Worm (Caenorhabditis elegans) whole organism, mixed stage, embryonic: ENCODE measurements around the gene mam-4.

Experiments
- M03D4.4 ChIP-seq: sonication (generic microtip); optimal IDR thresholded peaks from 2 replicates; lab custom pipeline; 2017; ENCODE audit warnings: mild to moderate bottlenecking, missing genetic modification characterization, missing compliant biosample characterization
- bed-3 ChIP-seq: fragments of 200-800 bp; sonication (Bioruptor generic); optimal IDR thresholded peaks from 3 replicates; lab custom pipeline; 2018; ENCODE audit warnings: mild to moderate bottlenecking, missing genetic modification characterization, moderate library complexity, missing compliant biosample characterization
- blmp-1 ChIP-seq: fragments of 150-350 bp; optimal IDR thresholded peaks from 2 replicates; lab custom pipeline; 2014; ENCODE audit warnings: missing biosample characterization, missing genetic modification characterization
- ceh-43 ChIP-seq: fragments of 200-800 bp; sonication (Bioruptor generic); optimal IDR thresholded peaks from 2 replicates; lab custom pipeline; 2018; ENCODE audit warnings: mild to moderate bottlenecking, missing genetic modification characterization, moderate library complexity, missing compliant biosample characterization
- ceh-83 ChIP-seq: fragments of 200-800 bp; sonication (Bioruptor generic); optimal IDR thresholded peaks from 2 replicates; lab custom pipeline; 2018; ENCODE audit warnings: mild to moderate bottlenecking, missing genetic modification characterization, missing compliant biosample characterization
- ces-1 ChIP-seq: fragments of 150-350 bp; optimal IDR thresholded peaks from 2 replicates; lab custom pipeline; 2014; ENCODE audit warnings: missing biosample characterization, missing genetic modification reagents, missing genetic modification characterization
- cnd-1 ChIP-seq: fragments of 200-800 bp; sonication (Bioruptor generic); optimal IDR thresholded peaks from 2 replicates; lab custom pipeline; 2018; ENCODE audit warnings: mild to moderate bottlenecking, missing genetic modification characterization, missing compliant biosample characterization
- drap-1 ChIP-seq: fragments of 200-800 bp; sonication (Bioruptor generic); optimal IDR thresholded peaks from 3 replicates; lab custom pipeline; 2018; ENCODE audit warnings: mild to moderate bottlenecking, missing genetic modification characterization, missing compliant biosample characterization
- elt-1 ChIP-seq: sonication (generic microtip); optimal IDR thresholded peaks from 2 replicates; lab custom pipeline; 2017; ENCODE audit warnings: missing genetic modification characterization, mild to moderate bottlenecking, missing compliant biosample characterization, antibody characterized with exemption, moderate library complexity, borderline replicate concordance; ENCODE audit not compliant: insufficient read depth
- elt-3 ChIP-seq: fragments of 150-350 bp; optimal IDR thresholded peaks from 2 replicates; lab custom pipeline; 2014; ENCODE audit warnings: missing biosample characterization, missing genetic modification characterization
- flh-1 ChIP-seq: fragments of 200-800 bp; sonication (Bioruptor generic); optimal IDR thresholded peaks from 2 replicates; lab custom pipeline; 2018; ENCODE audit warnings: mild to moderate bottlenecking, missing genetic modification characterization, moderate library complexity, missing compliant biosample characterization
- ham-2 ChIP-seq: fragments of 200-800 bp; sonication (Bioruptor generic); optimal IDR thresholded peaks from 2 replicates; lab custom pipeline; 2018; ENCODE audit warnings: mild to moderate bottlenecking, missing genetic modification characterization, missing compliant biosample characterization
- hlh-1 ChIP-seq: fragments of 150-350 bp; optimal IDR thresholded peaks from 2 replicates; lab custom pipeline; 2014; ENCODE audit warnings: missing biosample characterization, missing genetic modification reagents, missing genetic modification characterization
- lin-13 ChIP-seq: fragments of 150-350 bp; optimal IDR thresholded peaks from 2 replicates; lab custom pipeline; 2014; ENCODE audit warnings: missing biosample characterization, missing genetic modification characterization
- lin-32 ChIP-seq: fragments of 200-800 bp; sonication (Bioruptor generic); optimal IDR thresholded peaks from 2 replicates; lab custom pipeline; 2018; ENCODE audit warnings: mild to moderate bottlenecking, missing genetic modification characterization, missing compliant biosample characterization
- lsy-2 ChIP-seq: fragments of 150-350 bp; optimal IDR thresholded peaks from 2 replicates; lab custom pipeline; 2014; ENCODE audit warnings: missing biosample characterization, missing genetic modification characterization
- mab-5 ChIP-seq: fragments of 150-350 bp; optimal IDR thresholded peaks from 2 replicates; lab custom pipeline; 2014; ENCODE audit warnings: missing biosample characterization, missing genetic modification characterization
- mls-2 ChIP-seq: sonication (generic microtip); optimal IDR thresholded peaks from 2 replicates; lab custom pipeline; 2016; ENCODE audit warnings: mild to moderate bottlenecking, missing genetic modification characterization, moderate library complexity, missing compliant biosample characterization
- nhr-12 ChIP-seq: fragments of 150-350 bp; optimal IDR thresholded peaks from 2 replicates; lab custom pipeline; 2014; ENCODE audit warnings: missing biosample characterization, missing genetic modification characterization
- nhr-2 ChIP-seq: fragments of 150-350 bp; optimal IDR thresholded peaks from 2 replicates; lab custom pipeline; 2014; ENCODE audit warnings: missing biosample characterization, missing genetic modification characterization
- nhr-237 ChIP-seq: fragments of 150-350 bp; optimal IDR thresholded peaks from 2 replicates; lab custom pipeline; 2014; ENCODE audit warnings: missing biosample characterization, missing genetic modification characterization
- nhr-76 ChIP-seq: sonication (generic microtip); optimal IDR thresholded peaks from 2 replicates; lab custom pipeline; 2017; ENCODE audit warnings: missing biosample characterization, missing genetic modification characterization
- sem-2 ChIP-seq: fragments of 200-800 bp; sonication (Bioruptor generic); optimal IDR thresholded peaks from 2 replicates; lab custom pipeline; 2018; ENCODE audit warnings: mild to moderate bottlenecking, missing genetic modification characterization, missing compliant biosample characterization
- snpc-4 ChIP-seq: fragments of 150-350 bp; optimal IDR thresholded peaks from 2 replicates; lab custom pipeline; 2014; ENCODE audit warnings: missing biosample characterization, missing genetic modification characterization
- sptf-1 ChIP-seq: sonication (generic microtip); optimal IDR thresholded peaks from 2 replicates; lab custom pipeline; 2017; ENCODE audit warnings: mild to moderate bottlenecking, missing genetic modification characterization, moderate library complexity, missing compliant biosample characterization
- tbx-8 ChIP-seq: fragments of 200-800 bp; sonication (Bioruptor generic); optimal IDR thresholded peaks from 2 replicates; lab custom pipeline; 2018; ENCODE audit warnings: mild to moderate bottlenecking, missing genetic modification characterization, moderate library complexity, missing compliant biosample characterization
- unc-120 ChIP-seq: sonication (generic microtip); optimal IDR thresholded peaks from 2 replicates; lab custom pipeline; 2017; ENCODE audit warnings: missing genetic modification characterization, missing compliant biosample characterization; ENCODE audit not compliant: poor library complexity, severe bottlenecking
- unc-62 ChIP-seq: fragments of 150-350 bp; optimal IDR thresholded peaks from 2 replicates; lab custom pipeline; 2014; ENCODE audit warnings: missing biosample characterization, missing genetic modification reagents, missing genetic modification characterization
- zip-8 ChIP-seq: fragments of 150-350 bp; optimal IDR thresholded peaks from 2 replicates; lab custom pipeline; 2014; ENCODE audit warnings: missing biosample characterization, missing genetic modification characterization
- ztf-11 ChIP-seq: fragments of 150-350 bp; optimal IDR thresholded peaks from 2 replicates; lab custom pipeline; 2014; ENCODE audit warnings: missing biosample characterization, missing genetic modification characterization

mam-4 gene

DNA sequence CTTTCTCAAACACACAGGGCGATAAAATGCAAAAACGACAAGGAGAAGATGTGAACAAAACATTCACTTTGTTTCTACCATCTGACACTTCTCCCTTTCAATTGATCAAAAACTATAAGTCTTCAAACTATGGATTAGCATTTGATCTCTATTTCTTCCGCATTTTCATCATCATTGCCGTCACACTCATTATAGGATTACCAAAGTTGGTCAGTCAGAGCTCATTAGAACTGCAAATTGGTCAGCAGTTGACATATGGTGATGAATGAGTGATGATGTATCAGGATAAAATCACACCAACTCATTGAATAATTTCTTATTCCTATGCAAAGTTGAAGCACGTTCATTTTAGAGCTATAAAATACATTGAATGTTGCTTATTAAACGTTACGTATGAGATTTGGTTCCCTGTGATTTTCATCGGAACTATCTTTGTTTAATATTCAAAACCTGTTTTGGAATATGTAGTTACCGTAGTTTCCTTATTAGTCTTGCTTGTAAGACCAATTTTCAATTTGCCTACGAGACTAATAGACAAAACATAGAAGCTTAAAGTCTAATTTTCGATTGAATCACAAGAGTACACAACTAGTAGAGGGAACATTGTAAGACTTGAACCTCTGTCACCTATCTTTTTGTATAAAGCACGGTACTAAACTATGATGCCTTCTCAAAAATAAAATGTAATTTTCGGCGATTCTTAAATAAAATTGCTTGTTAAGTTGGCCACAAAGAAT is 38.3 kb upstream of the mam-4 start:
- TF ChIP-seq mls-2 (tag; lab: Kevin White, UChicago) (no peak), ces-1 (GFP tag; lab: Kevin White, UChicago) (peak; percentile 19)
- TF ChIP-seq, all 35 proteins: peak for 1

DNA sequence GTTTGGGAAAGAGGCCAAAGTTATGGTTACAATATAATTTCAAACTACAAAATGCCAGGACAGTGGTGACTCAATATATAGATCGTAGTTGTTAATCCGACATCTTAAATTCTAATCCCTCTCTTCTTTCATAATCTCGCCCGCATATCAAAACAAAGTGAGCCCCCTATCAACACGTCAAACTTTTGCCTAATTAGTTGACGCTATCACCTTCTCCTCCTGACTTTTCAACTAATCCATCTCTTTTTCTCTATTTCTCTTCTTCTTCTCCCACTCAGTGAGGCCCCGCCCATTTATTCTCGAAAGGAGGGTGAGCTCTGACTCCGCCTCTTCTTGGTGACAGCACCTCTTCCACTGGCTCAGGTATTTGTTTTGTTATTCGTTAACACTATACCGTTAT is 36.6 kb upstream of the mam-4 start:
- TF ChIP-seq drap-1 (GFP tag; lab: Kevin White, UChicago), result no peak
- TF ChIP-seq M03D4.4 (tag; lab: Kevin White, UChicago), result no peak
- TF ChIP-seq nhr-237 (tag; lab: Kevin White, UChicago), result no peak
- TF ChIP-seq lin-13 (tag; lab: Kevin White, UChicago), result no peak
- no peak for TF ChIP-seq nhr-2
- no peak for TF ChIP-seq ztf-11 (tag; lab: Kevin White, UChicago)
- TF ChIP-seq sem-2 (GFP tag; lab: Kevin White, UChicago), result no peak
- TF ChIP-seq nhr-76, result no peak
- TF ChIP-seq ceh-43, result no peak
- TF ChIP-seq lin-32 (GFP tag; lab: Kevin White, UChicago), result no peak
- no peak for TF ChIP-seq elt-1 (tag; lab: Kevin White, UChicago)
- no peak for TF ChIP-seq sptf-1 (tag; lab: Kevin White, UChicago)
- no peak for TF ChIP-seq nhr-12 (tag; lab: Kevin White, UChicago)
- TF ChIP-seq mab-5 (tag; lab: Kevin White, UChicago), result no peak
- no peak for TF ChIP-seq ham-2 (GFP tag; lab: Kevin White, UChicago)
- TF ChIP-seq ceh-83 (GFP tag; lab: Kevin White, UChicago), result no peak
- TF ChIP-seq, all 35 proteins: peak for 0

DNA sequence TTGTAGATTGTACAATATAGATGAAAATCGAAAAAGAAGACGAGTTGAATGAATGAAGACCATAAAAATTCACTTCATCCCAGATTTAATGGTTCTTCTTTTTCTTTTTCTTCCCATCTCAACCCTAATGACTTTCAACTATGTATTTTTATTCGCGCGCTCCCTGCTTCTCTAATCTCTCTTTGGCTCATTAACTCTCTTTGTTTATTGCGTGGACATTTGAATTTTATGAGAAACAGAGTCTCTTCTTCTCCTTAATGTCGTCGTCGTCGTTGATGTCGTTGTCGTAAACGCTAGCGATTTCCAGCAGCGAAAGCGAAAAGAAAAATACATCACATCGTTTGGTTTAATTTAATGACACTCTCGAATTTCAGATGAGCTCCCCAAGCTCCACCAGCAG is 33.4 kb upstream of the mam-4 start:
- TF ChIP-seq ztf-11 (tag; lab: Kevin White, UChicago) (no peak), flh-1 (no peak), mls-2 (tag; lab: Kevin White, UChicago) (no peak), nhr-76 (no peak), zip-8 (tag; lab: Kevin White, UChicago) (no peak), ces-1 (GFP tag; lab: Kevin White, UChicago) (no peak), sptf-1 (tag; lab: Kevin White, UChicago) (no peak), snpc-4 (tag; lab: Kevin White, UChicago) (no peak), lin-32 (GFP tag; lab: Kevin White, UChicago) (no peak), lsy-2 (no peak), lin-13 (tag; lab: Kevin White, UChicago) (no peak), mab-5 (tag; lab: Kevin White, UChicago) (no peak), unc-62 (GFP tag; lab: Kevin White, UChicago) (no peak), blmp-1 (tag; lab: Kevin White, UChicago) (no peak), tbx-8 (GFP tag; lab: Kevin White, UChicago) (no peak), bed-3 (GFP tag; lab: Kevin White, UChicago) (no peak)

DNA sequence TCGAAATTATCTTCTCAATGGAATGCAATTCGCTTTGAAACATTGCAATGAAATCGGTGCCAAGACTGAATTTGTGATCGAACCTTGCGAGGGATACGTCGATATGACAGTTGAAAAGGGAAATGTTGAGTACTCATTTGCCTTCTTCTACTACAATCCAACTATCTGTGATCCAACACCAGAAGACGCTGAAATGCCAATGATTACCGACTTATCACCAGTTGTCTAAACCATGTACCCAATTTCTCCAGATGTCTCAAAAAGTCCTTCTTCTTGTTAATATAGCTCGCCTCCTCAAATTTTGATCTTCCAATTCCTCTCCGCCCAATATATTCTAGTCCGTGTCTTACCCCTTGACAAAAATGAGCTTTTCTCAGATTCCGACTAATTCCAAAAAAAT is 31.8 kb upstream of the mam-4 start:
- TF ChIP-seq cnd-1 (tag; lab: Kevin White, UChicago) (no peak), elt-1 (tag; lab: Kevin White, UChicago) (no peak)

DNA sequence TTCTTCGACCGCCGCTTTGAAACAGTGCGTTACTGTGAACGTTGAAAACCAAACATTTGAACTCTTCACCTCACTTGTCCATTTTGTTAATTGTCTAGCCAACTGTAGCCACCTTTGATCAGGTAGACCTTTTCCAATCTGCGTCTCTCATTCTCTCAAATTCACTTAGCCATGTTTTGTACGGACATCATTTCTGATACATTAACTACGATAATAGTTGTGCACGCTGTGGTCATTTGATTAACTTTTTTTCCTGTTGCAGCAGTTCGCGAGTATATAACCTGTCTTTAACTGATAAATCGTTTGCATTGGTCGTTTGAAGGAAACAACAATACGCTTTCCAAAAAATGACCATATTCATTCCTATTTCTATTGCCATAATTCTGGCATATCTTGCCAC is 30.6 kb upstream of the mam-4 start, which contains the start of gene cyp-29A2:
TSS of gene cyp-29A2 (plus strand) at position 190 of the 400 bp plus-strand sequence.
- TF ChIP-seq mab-5 (tag; lab: Kevin White, UChicago) (no peak), ztf-11 (tag; lab: Kevin White, UChicago) (no peak), zip-8 (tag; lab: Kevin White, UChicago) (no peak), lin-32 (GFP tag; lab: Kevin White, UChicago) (no peak), flh-1 (no peak), lsy-2 (no peak), nhr-2 (no peak), ham-2 (GFP tag; lab: Kevin White, UChicago) (no peak), cnd-1 (tag; lab: Kevin White, UChicago) (no peak), unc-62 (GFP tag; lab: Kevin White, UChicago) (no peak)

DNA sequence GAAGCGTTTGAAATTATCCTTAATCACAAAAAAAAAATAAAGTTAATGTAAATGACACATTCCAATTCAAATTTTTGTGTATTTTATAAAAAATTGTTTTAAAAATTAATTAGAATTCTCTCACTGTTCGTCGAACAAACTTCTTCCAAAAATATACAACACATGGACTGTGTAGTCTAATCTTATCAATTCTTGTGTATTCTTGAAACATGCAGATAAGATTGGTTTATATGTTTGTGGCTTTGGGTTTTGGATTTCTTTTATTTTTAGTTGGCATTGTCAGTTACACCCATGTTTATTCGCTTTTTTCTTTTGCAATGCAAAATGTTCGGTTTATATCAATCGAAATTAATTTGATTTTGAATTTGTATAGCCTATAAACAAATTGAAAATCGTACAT is 27.5 kb upstream of the mam-4 start:
- TF ChIP-seq M03D4.4 (tag; lab: Kevin White, UChicago) (no peak), unc-120 (no peak), blmp-1 (tag; lab: Kevin White, UChicago) (no peak), sem-2 (GFP tag; lab: Kevin White, UChicago) (no peak), cnd-1 (tag; lab: Kevin White, UChicago) (no peak), nhr-237 (tag; lab: Kevin White, UChicago) (no peak), hlh-1 (tag; lab: Kevin White, UChicago) (no peak), elt-3 (no peak), elt-1 (tag; lab: Kevin White, UChicago) (no peak), zip-8 (tag; lab: Kevin White, UChicago) (no peak), sptf-1 (tag; lab: Kevin White, UChicago) (no peak), bed-3 (GFP tag; lab: Kevin White, UChicago) (no peak), snpc-4 (tag; lab: Kevin White, UChicago) (no peak), lin-13 (tag; lab: Kevin White, UChicago) (no peak), unc-62 (GFP tag; lab: Kevin White, UChicago) (no peak), lsy-2 (no peak), mls-2 (tag; lab: Kevin White, UChicago) (no peak), ham-2 (GFP tag; lab: Kevin White, UChicago) (no peak), lin-32 (GFP tag; lab: Kevin White, UChicago) (no peak)
